Worm (Caenorhabditis elegans) whole organism, L4 larva: Measurements from ENCODE around the gene R02E4.2.

Source experiments
- F10B5.3 ChIP-seq: sonication (generic microtip); optimal IDR thresholded peaks from 2 replicates; lab custom pipeline; 2016; ENCODE audit warnings: mild to moderate bottlenecking, missing genetic modification characterization, missing compliant biosample characterization
- F37D6.2 ChIP-seq: sonication (generic microtip); optimal IDR thresholded peaks from 2 replicates; lab custom pipeline; 2016; ENCODE audit warnings: mild to moderate bottlenecking, missing genetic modification characterization, missing compliant biosample characterization
- T26A8.4 ChIP-seq: fragments of 200-800 bp; sonication (Bioruptor generic); IDR thresholded peaks from 2 replicates; pipeline ENCODE4 v1.3.6; 2022; ENCODE audit warnings: missing genetic modification characterization, missing compliant biosample characterization
- Y48G9A.11 ChIP-seq: fragments of 200-800 bp; sonication (Bioruptor generic); IDR thresholded peaks from 2 replicates; pipeline ENCODE4 v1.3.6; 2022; ENCODE audit warnings: missing genetic modification reagents, missing genetic modification characterization, missing compliant biosample characterization
- aha-1 ChIP-seq: fragments of 150-350 bp; peaks from one replicate; lab custom pipeline; 2014; ENCODE audit warnings: missing biosample characterization, missing genetic modification characterization
- ceh-20 ChIP-seq: fragments of 200-800 bp; sonication (Bioruptor generic); IDR thresholded peaks from 2 replicates; pipeline ENCODE4 v1.3.6; 2022; ENCODE audit warnings: missing genetic modification reagents, missing genetic modification characterization, missing compliant biosample characterization
- ceh-28 ChIP-seq: fragments of 150-350 bp; optimal IDR thresholded peaks from 2 replicates; lab custom pipeline; 2014; ENCODE audit warnings: missing biosample characterization, missing genetic modification reagents, missing genetic modification characterization
- ces-1 ChIP-seq: fragments of 150-350 bp; sonication (generic microtip); optimal IDR thresholded peaks from 4 replicates; lab custom pipeline; 2014; ENCODE audit warnings: missing biosample characterization, missing genetic modification reagents, missing genetic modification characterization
- daf-8 ChIP-seq: fragments of 200-800 bp; sonication (Bioruptor generic); IDR thresholded peaks from 2 replicates; pipeline ENCODE4 v1.3.6; 2022; ENCODE audit warnings: missing genetic modification characterization, missing compliant biosample characterization
- dpl-1 ChIP-seq: fragments of 150-350 bp; optimal IDR thresholded peaks from 2 replicates; lab custom pipeline; 2014; ENCODE audit warnings: missing biosample characterization, missing genetic modification reagents, missing genetic modification characterization
- dve-1 ChIP-seq: sonication (generic microtip); optimal IDR thresholded peaks from 2 replicates; lab custom pipeline; 2017; ENCODE audit warnings: antibody characterized with exemption, mild to moderate bottlenecking, missing genetic modification characterization, missing compliant biosample characterization; ENCODE audit not compliant: insufficient read depth
- egl-43 ChIP-seq: fragments of 200-800 bp; sonication (Bioruptor generic); IDR thresholded peaks from 2 replicates; pipeline ENCODE4 v1.3.6; 2022; ENCODE audit warnings: missing genetic modification reagents, missing genetic modification characterization, missing compliant biosample characterization
- fkh-10 ChIP-seq: fragments of 150-350 bp; optimal IDR thresholded peaks from 2 replicates; lab custom pipeline; 2014; ENCODE audit warnings: missing biosample characterization, missing genetic modification reagents, missing genetic modification characterization
- hif-1 ChIP-seq, 2 experiments: sonication (generic microtip); optimal IDR thresholded peaks; 2 replicates each; lab custom pipeline; 2016 to 2017; ENCODE audit warnings: missing compliant biosample characterization in 2 of 2, missing genetic modification characterization in 2 of 2, missing genetic modification reagents in 2 of 2, missing genotype in 2 of 2, mild to moderate bottlenecking in 1 of 2
- hlh-11 ChIP-seq: fragments of 200-800 bp; sonication (Bioruptor generic); optimal IDR thresholded peaks from 2 replicates; lab custom pipeline; 2018; ENCODE audit warnings: mild to moderate bottlenecking, missing genetic modification characterization, missing compliant biosample characterization
- hlh-30 ChIP-seq: sonication (generic microtip); optimal IDR thresholded peaks from 2 replicates; lab custom pipeline; 2017; ENCODE audit warnings: antibody characterized with exemption, mild to moderate bottlenecking, missing genetic modification characterization, missing compliant biosample characterization; ENCODE audit not compliant: insufficient read depth
- lim-7 ChIP-seq: fragments of 200-800 bp; sonication (Bioruptor generic); IDR thresholded peaks from 2 replicates; pipeline ENCODE4 v1.3.6; 2022; ENCODE audit warnings: missing genetic modification characterization, missing compliant biosample characterization
- mdl-1 ChIP-seq, 2 experiments: fragments of 150-350 bp in 1 of 2; sonication (generic microtip) in 1 of 2; optimal IDR thresholded peaks; 2 replicates each; lab custom pipeline; 2014 to 2017; ENCODE audit warnings: missing biosample characterization in 2 of 2, missing genetic modification characterization in 2 of 2
- mxl-3 ChIP-seq: fragments of 200-800 bp; sonication (Bioruptor generic); optimal IDR thresholded peaks from 2 replicates; lab custom pipeline; 2018; ENCODE audit warnings: mild to moderate bottlenecking, missing genetic modification characterization, missing compliant biosample characterization
- nhr-42 ChIP-seq: fragments of 200-800 bp; sonication (Bioruptor generic); IDR thresholded peaks from 2 replicates; pipeline ENCODE4 v1.3.6; 2022; ENCODE audit warnings: missing genetic modification characterization, missing compliant biosample characterization
- nhr-48 ChIP-seq: sonication (generic microtip); optimal IDR thresholded peaks from 2 replicates; lab custom pipeline; 2016; ENCODE audit warnings: mild to moderate bottlenecking, missing genetic modification characterization, missing compliant biosample characterization
- nhr-6 ChIP-seq: fragments of 150-350 bp; optimal IDR thresholded peaks from 2 replicates; lab custom pipeline; 2014; ENCODE audit warnings: missing biosample characterization, missing genetic modification characterization
- nhr-76 ChIP-seq: fragments of 150-350 bp; optimal IDR thresholded peaks from 2 replicates; lab custom pipeline; 2014; ENCODE audit warnings: missing biosample characterization, missing genetic modification characterization
- set-16 ChIP-seq: fragments of 200-800 bp; sonication (Bioruptor generic); IDR thresholded peaks from 2 replicates; pipeline ENCODE4 v1.3.6; 2022; ENCODE audit warnings: missing genetic modification reagents, missing genetic modification characterization, missing compliant biosample characterization
- snpc-1.2 ChIP-seq: fragments of 200-800 bp; sonication (Bioruptor generic); IDR thresholded peaks from 2 replicates; pipeline ENCODE4 v1.3.6; 2022; ENCODE audit warnings: missing genetic modification reagents, missing genetic modification characterization, missing compliant biosample characterization
- snpc-4 ChIP-seq: fragments of 150-350 bp; optimal IDR thresholded peaks from 2 replicates; lab custom pipeline; 2014; ENCODE audit warnings: missing biosample characterization, missing genetic modification characterization
- unc-62 ChIP-seq, 3 experiments: fragments of 150-350 bp in 1 of 3; sonication (generic microtip); optimal IDR thresholded peaks in 2 of 3; peaks in 1 of 3; 1 replicate in 1 of 3; 2 replicates in 2 of 3; lab custom pipeline; 2014 to 2017; ENCODE audit warnings: missing biosample characterization in 3 of 3, missing genetic modification characterization in 3 of 3, missing genetic modification reagents in 3 of 3, missing genotype in 1 of 3

The R02E4.2 gene

DNA sequence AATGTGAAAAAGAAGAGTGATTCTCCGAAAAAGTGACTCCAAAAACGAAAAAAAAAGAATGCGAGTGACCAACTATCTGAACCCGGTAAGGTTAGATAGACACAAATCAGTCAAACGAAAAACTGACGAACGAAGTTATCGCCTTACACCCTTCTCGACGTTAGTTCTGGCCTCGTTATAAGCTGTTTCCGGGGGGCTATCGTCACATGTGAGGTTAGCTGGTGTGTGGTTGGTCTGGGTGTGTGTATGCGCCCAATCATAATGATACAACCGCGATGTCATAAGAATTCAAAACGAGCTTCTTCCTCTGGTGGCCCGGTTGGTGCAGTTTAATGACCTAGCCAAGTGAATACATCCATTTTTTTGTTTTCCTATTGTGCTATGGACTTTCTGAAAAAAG is 21.8 kb upstream of the R02E4.2 start:
- TF ChIP-seq unc-62 (GFP tag; optimal IDR thresholded peaks at IDR 0.05 in 1 of 2; lab: Kevin White, UChicago) (peak in 1 of 2 experiments; percentile 97), unc-62 (tag; optimal IDR thresholded peaks at IDR 0.05; lab: Kevin White, UChicago) (no peak), F37D6.2 (tag; lab: Kevin White, UChicago) (no peak)
- TF ChIP-seq, all 104 proteins: peak for 1

- no peak for TF ChIP-seq set-16 (GFP tag; lab: Robert Waterston, UW)
- TF ChIP-seq fkh-10 (GFP tag; lab: Kevin White, UChicago) = peak; percentile 64
- TF ChIP-seq ces-1 = peak; percentile 38
- no peak for TF ChIP-seq snpc-4
- TF ChIP-seq, all 104 proteins: peak for 2
These were observed 18.3 kb upstream of the R02E4.2 start for ce11 chrX:4088943-4089342.

ce11 chrX:4094979-4095378 is 12.3 kb upstream of the R02E4.2 start:
- TF ChIP-seq nhr-42 (GFP tag; lab: Robert Waterston, UW) (no peak), mdl-1 (tag; optimal IDR thresholded peaks at IDR 0.05; lab: Kevin White, UChicago) (no peak), dve-1 (peak; percentile 8), daf-8 (GFP tag; lab: Robert Waterston, UW) (no peak), ceh-20 (GFP tag; lab: Robert Waterston, UW) (0 out of 2 replicates have a peak, but pooled peaks have one; percentile 20)

ce11 chrX:4100473-4100872 is 6.8 kb upstream of the R02E4.2 start, which contains the start of gene clh-4:
Gene clh-4, minus strand, starts transcription at chrX:4100573.
- TF ChIP-seq mdl-1 (tag; optimal IDR thresholded peaks at IDR 0.05; lab: Kevin White, UChicago) = no peak
- TF ChIP-seq unc-62 (GFP tag; optimal IDR thresholded peaks at IDR 0.05 in 1 of 2; lab: Kevin White, UChicago) = peak in 1 of 2 experiments; percentile 23
- TF ChIP-seq unc-62 (tag; optimal IDR thresholded peaks at IDR 0.05; lab: Kevin White, UChicago) = no peak
- TF ChIP-seq T26A8.4 (GFP tag; lab: Robert Waterston, UW) = 0 out of 2 replicates have a peak, but pooled peaks have one; percentile 15
- no peak for TF ChIP-seq ceh-28 (tag; lab: Kevin White, UChicago)
- TF ChIP-seq F37D6.2 (tag; lab: Kevin White, UChicago) = no peak
- peak; percentile 22; the same call in 1 of the 2 replicates for TF ChIP-seq egl-43 (GFP tag; lab: Robert Waterston, UW)
- TF ChIP-seq nhr-6 = no peak

DNA sequence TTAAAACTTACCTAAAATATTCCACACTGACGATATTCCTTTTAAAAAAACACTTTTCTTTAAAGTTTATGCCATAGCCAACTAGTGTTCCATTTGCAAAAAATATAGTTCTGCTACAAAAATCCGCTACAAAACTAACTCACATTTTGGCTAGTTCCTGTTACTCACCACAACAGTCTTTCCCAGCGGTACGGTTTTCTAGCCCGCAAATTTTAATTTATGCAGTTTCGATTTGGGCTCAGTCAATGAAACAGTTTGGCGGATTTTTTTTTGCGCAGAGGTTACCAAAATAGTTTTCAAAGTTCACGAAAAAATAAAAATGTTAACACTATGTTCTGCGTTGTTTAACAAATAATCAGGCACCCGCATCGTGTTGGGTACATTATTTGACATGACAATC is 6.0 kb upstream of the R02E4.2 start:
- TF ChIP-seq T26A8.4 (GFP tag; lab: Robert Waterston, UW) (peak; percentile 21), nhr-76 (tag; lab: Kevin White, UChicago) (no peak), hif-1 (tag; optimal IDR thresholded peaks at IDR 0.05; lab: Kevin White, UChicago) (peak in 1 of 2 experiments; percentile 22), aha-1 (tag; lab: Kevin White, UChicago) (peak; percentile 94), Y48G9A.11 (GFP tag; lab: Robert Waterston, UW) (no peak), snpc-1.2 (0 out of 2 replicates have a peak, but pooled peaks have one; percentile 16)
- TF ChIP-seq, all 104 proteins: peak for 4

ce11 chrX:4102075-4102598 is 5.1 kb upstream of the R02E4.2 start, which contains the start of gene R02E4.3:
Gene R02E4.3, minus strand, starts transcription at chrX:4102125.
- peak; percentile 21 for TF ChIP-seq mxl-3 (GFP tag; lab: Kevin White, UChicago)
- peak; percentile 70 for TF ChIP-seq aha-1 (tag; lab: Kevin White, UChicago)
- TF ChIP-seq dpl-1 (GFP tag; lab: Kevin White, UChicago) = peak; percentile 2
- peak; percentile 81 for TF ChIP-seq hlh-11
- peak; percentile 98 for TF ChIP-seq nhr-48
- TF ChIP-seq lim-7 (GFP tag; lab: Robert Waterston, UW) = no peak
- TF ChIP-seq hlh-30 (tag; lab: Kevin White, UChicago) = peak; percentile 90
- peak; percentile 29 to 45 for TF ChIP-seq mdl-1 (tag; optimal IDR thresholded peaks at IDR 0.05; lab: Kevin White, UChicago)
- no peak for TF ChIP-seq ceh-20 (GFP tag; lab: Robert Waterston, UW)
- TF ChIP-seq F10B5.3 (tag; lab: Kevin White, UChicago) = no peak
